Fruit fly (Drosophila melanogaster): ENCODE data around the gene CG6931.
A peak's percentile ranks its signal among the peaks of the same experiment; 100 is the strongest.

DNA sequence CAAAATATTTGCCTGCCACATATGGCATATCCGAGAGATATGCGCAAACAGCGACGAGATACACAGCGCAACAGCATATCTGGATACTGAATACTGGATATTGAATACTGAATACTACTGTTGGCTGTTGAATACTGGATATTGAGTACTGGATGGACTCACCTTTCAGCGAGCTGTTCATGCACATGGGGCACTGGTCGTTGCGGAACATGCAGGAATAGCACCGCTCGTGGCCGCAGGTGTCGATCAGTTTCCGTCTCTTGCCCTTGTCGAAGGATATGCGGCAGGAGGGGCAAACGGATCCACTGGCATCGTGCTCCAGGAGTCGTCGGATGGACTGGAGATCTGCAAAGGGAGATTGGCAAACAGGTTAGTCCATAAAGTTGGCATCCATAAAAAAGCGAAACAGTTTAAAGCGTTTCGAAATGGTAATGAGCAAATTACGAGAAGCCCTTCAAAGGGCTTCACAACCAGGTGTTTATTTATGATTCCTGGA, 38.0 kb downstream of the CG6931 start:
- no peak for TF ChIP-seq CG7101 (tag; optimal IDR thresholded peaks at IDR 0.05)
- peak; percentile 18 for TF ChIP-seq kay (GFP tag; ENCODE audit: borderline replicate concordance)
- TF ChIP-seq CG5204 (GFP tag; optimal IDR thresholded peaks at IDR 0.05), result no peak
- TF ChIP-seq toe (GFP tag; optimal IDR thresholded peaks at IDR 0.05), result no peak
- no peak for TF ChIP-seq cnc (optimal IDR thresholded peaks at IDR 0.05)
